Worm (Caenorhabditis elegans) whole organism, young adult: ENCODE results near the gene T05H4.15.

Experiments
- Y67H2A.10 ChIP-seq: fragments of 200-800 bp; sonication (Bioruptor generic); conservative IDR thresholded peaks from 2 replicates; pipeline ENCODE4 v1.3.6; 2022; ENCODE audit warnings: missing genetic modification reagents, missing genetic modification characterization, missing compliant biosample characterization
- ceh-58 ChIP-seq: fragments of 200-800 bp; sonication (Bioruptor generic); IDR thresholded peaks from 2 replicates; pipeline ENCODE4 v1.3.6; 2022; ENCODE audit warnings: missing genetic modification characterization, missing compliant biosample characterization
- ets-4 ChIP-seq: fragments of 200-800 bp; sonication (Bioruptor generic); optimal IDR thresholded peaks from 2 replicates; lab custom pipeline; 2018; ENCODE audit warnings: mild to moderate bottlenecking, missing genetic modification characterization, missing compliant biosample characterization
- snpc-1.1 ChIP-seq: sonication (generic microtip); optimal IDR thresholded peaks from 2 replicates; lab custom pipeline; 2017; ENCODE audit warnings: missing genetic modification characterization, mild to moderate bottlenecking, missing compliant biosample characterization, antibody characterized with exemption, moderate library complexity, missing genotype, missing genetic modification reagents; ENCODE audit not compliant: insufficient read depth

- TF ChIP-seq ceh-58 (GFP tag; lab: Robert Waterston, UW), result no peak
- no peak for TF ChIP-seq snpc-1.1 (tag; lab: Kevin White, UChicago)
- TF ChIP-seq Y67H2A.10, result no peak
- TF ChIP-seq ets-4 (GFP tag; lab: Kevin White, UChicago), result no peak
These were observed 16.9 kb upstream of the T05H4.15 start for ce11 chrV:6458302-6458998.
